Worm (Caenorhabditis elegans) whole organism, L4/young adult: ENCODE measurements around the gene F47G3.1.

Experiments used
- W03F9.2 ChIP-seq: fragments of 150-350 bp; optimal IDR thresholded peaks from 2 replicates; lab custom pipeline; 2014; ENCODE audit warnings: missing biosample characterization, missing genetic modification characterization
- dao-5 ChIP-seq: sonication (generic microtip); optimal IDR thresholded peaks from 2 replicates; lab custom pipeline; 2016; ENCODE audit warnings: missing genotype, missing genetic modification characterization, moderate library complexity, missing compliant biosample characterization
- him-1 ChIP-seq: sonication (generic microtip); optimal IDR thresholded peaks from 2 replicates; lab custom pipeline; 2016; ENCODE audit warnings: missing genotype, missing genetic modification reagents, missing genetic modification characterization, missing compliant biosample characterization

F47G3.1 gene

ce11 chrX:2410978-2411377 lies 25.4 kb downstream of the F47G3.1 start:
- TF ChIP-seq dao-5 (tag; lab: Kevin White, UChicago) = no peak
- TF ChIP-seq W03F9.2 (tag; lab: Kevin White, UChicago) = no peak
- no peak for TF ChIP-seq him-1 (tag; lab: Kevin White, UChicago)

DNA sequence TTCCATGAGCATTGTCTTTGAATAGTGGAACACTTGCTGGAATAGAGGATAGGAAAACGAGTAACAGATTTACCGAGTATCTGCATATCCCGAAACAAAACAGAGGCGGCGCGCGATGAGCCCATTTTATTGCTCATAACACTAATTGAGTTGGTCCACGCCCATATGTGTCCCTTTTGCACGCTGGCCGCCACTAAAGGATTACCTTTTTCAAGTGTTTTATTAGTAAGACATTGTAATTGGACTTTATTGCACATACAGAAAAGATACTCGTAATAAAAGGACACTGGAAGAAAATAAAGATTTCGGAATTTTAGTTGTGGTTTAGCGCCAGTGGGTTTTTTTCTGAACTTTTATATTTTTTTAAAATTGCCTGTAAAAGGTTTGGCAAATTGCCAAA lies 27.7 kb downstream of the F47G3.1 start, which contains the start of gene hlh-15:
hlh-15 (minus strand) TSS at position 101 of the 400 bp plus-strand sequence.
- TF ChIP-seq W03F9.2 (tag; lab: Kevin White, UChicago) = no peak
- TF ChIP-seq dao-5 (tag; lab: Kevin White, UChicago) = no peak
- no peak for TF ChIP-seq him-1 (tag; lab: Kevin White, UChicago)

- TF ChIP-seq W03F9.2 (tag; lab: Kevin White, UChicago) = no peak
- no peak for TF ChIP-seq dao-5 (tag; lab: Kevin White, UChicago)
- no peak for TF ChIP-seq him-1 (tag; lab: Kevin White, UChicago)
Observed at ce11 chrX:2419777-2420176, 34.2 kb downstream of the F47G3.1 start, which contains the start of gene glr-7. Gene glr-7, minus strand, starts transcription at chrX:2419877.

ce11 chrX:2422123-2422522 lies 36.6 kb downstream of the F47G3.1 start:
- TF ChIP-seq dao-5 (tag; lab: Kevin White, UChicago) (no peak), him-1 (tag; lab: Kevin White, UChicago) (no peak), W03F9.2 (tag; lab: Kevin White, UChicago) (no peak)

ce11 chrX:2425284-2425683 lies 39.7 kb downstream of the F47G3.1 start:
- TF ChIP-seq him-1 (tag; lab: Kevin White, UChicago) = no peak
- TF ChIP-seq dao-5 (tag; lab: Kevin White, UChicago) = no peak
- no peak for TF ChIP-seq W03F9.2 (tag; lab: Kevin White, UChicago)

DNA sequence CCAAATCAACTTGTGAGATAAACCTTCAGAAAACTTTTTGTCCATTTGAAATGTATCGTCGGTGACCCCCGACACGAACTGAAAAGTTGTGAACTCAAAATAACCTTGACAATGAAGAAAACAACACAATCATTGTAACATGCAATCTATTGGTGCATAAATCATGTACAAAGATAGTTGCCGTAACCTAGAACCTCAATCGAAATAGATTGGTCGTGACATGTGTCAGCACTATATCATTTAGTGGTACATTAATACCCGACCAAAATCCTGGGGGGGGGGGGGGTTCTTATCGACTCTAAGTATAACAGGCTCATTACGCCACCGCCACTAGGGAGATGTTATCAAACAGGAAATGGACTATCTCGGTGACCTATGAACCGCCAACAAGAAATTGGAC lies 41.4 kb downstream of the F47G3.1 start:
- TF ChIP-seq him-1 (tag; lab: Kevin White, UChicago) = no peak
- no peak for TF ChIP-seq W03F9.2 (tag; lab: Kevin White, UChicago)
- TF ChIP-seq dao-5 (tag; lab: Kevin White, UChicago) = no peak

ce11 chrX:2427404-2427803 lies 41.9 kb downstream of the F47G3.1 start, which contains the start of gene gcy-31:
Gene gcy-31, minus strand, starts transcription at chrX:2427504.
- TF ChIP-seq him-1 (tag; lab: Kevin White, UChicago) (no peak), dao-5 (tag; lab: Kevin White, UChicago) (no peak), W03F9.2 (tag; lab: Kevin White, UChicago) (no peak)

DNA sequence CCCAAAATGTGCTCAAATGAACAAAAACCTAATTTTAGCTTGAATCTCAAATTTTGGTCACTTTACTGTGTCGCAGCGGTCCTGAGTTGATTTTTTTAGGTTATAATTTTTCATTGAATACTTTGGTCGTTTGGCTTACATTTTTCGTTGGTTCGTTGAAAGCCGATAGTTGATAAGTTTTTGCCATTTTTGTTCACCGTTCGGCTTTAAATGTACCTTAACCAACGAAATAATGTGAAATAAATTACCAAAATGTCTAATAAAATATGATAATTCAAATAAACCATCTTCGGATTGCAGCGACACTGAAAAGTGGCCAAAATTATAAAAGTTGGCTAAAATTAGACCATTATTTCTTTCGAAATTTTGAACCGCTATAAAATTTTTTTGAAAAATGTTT lies 44.8 kb downstream of the F47G3.1 start:
- TF ChIP-seq him-1 (tag; lab: Kevin White, UChicago) = no peak
- TF ChIP-seq W03F9.2 (tag; lab: Kevin White, UChicago) = no peak
- no peak for TF ChIP-seq dao-5 (tag; lab: Kevin White, UChicago)

DNA sequence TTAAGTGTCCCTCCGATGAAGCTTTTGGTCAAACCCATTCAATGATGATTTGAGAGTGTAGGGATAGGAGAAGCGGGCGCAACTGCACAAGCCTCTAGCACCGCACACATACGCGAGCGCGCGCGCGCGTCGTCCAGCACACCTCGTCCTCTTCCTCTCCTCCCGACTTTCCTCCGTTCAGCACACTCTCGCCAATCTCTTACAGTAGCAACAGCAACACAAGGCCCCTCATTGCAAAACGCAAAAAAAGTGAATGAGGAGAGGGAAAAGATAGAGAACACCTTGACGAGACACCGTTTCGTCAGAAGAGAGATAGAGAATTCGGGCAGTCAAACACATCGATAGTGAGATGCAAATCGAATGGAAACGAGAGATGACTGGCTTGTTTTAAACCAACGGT lies 46.9 kb downstream of the F47G3.1 start:
- TF ChIP-seq him-1 (tag; lab: Kevin White, UChicago) = no peak
- TF ChIP-seq dao-5 (tag; lab: Kevin White, UChicago) = no peak
- no peak for TF ChIP-seq W03F9.2 (tag; lab: Kevin White, UChicago)

- TF ChIP-seq dao-5 (tag; lab: Kevin White, UChicago) (no peak), W03F9.2 (tag; lab: Kevin White, UChicago) (no peak), him-1 (tag; lab: Kevin White, UChicago) (no peak)
Observed at ce11 chrX:2433805-2434204, 48.3 kb downstream of the F47G3.1 start.

ce11 chrX:2435353-2435752 lies 49.8 kb downstream of the F47G3.1 start:
- TF ChIP-seq him-1 (tag; lab: Kevin White, UChicago) (no peak), W03F9.2 (tag; lab: Kevin White, UChicago) (no peak), dao-5 (tag; lab: Kevin White, UChicago) (no peak)

DNA sequence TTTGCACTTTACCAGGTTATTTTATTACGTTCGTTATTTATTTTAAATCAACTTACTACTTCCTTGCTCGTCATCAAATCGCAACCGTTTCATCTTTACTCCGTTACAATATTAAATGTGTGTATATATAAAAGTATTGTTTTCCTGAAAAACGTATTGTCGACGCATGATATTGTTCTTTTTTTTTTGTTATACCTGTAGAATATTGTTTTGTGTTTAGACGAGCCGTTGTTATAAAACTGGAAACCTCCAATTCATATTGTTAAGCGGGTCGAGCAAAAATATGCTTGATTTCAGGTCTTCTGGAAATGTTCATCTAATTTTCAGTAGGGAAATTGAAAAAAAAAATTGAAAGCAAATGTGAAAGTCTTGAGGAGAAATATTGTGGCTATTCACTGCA lies 53.3 kb downstream of the F47G3.1 start, which contains the start of gene gid-2:
gid-2 (minus strand) TSS at position 101 of the 400 bp plus-strand sequence.
- TF ChIP-seq W03F9.2 (tag; lab: Kevin White, UChicago) (no peak), him-1 (tag; lab: Kevin White, UChicago) (no peak), dao-5 (tag; lab: Kevin White, UChicago) (no peak)

- TF ChIP-seq him-1 (tag; lab: Kevin White, UChicago) (no peak), W03F9.2 (tag; lab: Kevin White, UChicago) (no peak)
Observed at ce11 chrX:2439309-2439708, 53.8 kb downstream of the F47G3.1 start.

DNA sequence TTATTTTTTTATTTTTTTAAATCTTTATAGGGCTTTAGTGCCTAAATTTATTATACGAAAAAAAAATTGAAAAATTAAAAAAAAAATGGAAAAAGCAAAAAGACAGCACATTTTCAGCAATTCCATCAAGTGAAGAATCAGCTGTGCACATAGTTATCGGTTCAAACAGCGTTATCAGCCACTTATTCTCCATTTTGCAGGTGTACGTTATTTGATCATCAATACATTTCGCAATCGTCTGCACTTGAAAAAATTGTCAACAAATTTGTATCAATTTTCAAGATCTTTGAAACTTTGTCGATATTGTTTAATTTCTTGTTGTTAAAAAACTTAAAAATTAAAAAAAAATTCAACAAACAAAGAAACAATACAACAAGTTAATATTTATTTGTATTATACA lies 54.2 kb downstream of the F47G3.1 start:
- no peak for TF ChIP-seq W03F9.2 (tag; lab: Kevin White, UChicago)
- TF ChIP-seq him-1 (tag; lab: Kevin White, UChicago) = no peak
- TF ChIP-seq dao-5 (tag; lab: Kevin White, UChicago) = no peak
